Fruit fly (Drosophila melanogaster) whole organism, prepupa: ENCODE data around the gene drm.

Experiments
- Blimp-1 ChIP-seq: fragments of 200-800 bp; sonication (Bioruptor generic); optimal IDR thresholded peaks from 3 replicates; lab custom pipeline; 2017; ENCODE audit warnings: missing biosample characterization, missing genetic modification characterization, mild to moderate bottlenecking, moderate library complexity, missing genetic modification reagents
- CG10631 ChIP-seq: fragments of 200-800 bp; sonication (Bioruptor generic); optimal IDR thresholded peaks from 2 replicates; lab custom pipeline; 2016; ENCODE audit warnings: missing biosample characterization, missing genetic modification characterization
- CG11762 ChIP-seq: fragments of 200-800 bp; sonication (Bioruptor generic); optimal IDR thresholded peaks from 3 replicates; lab custom pipeline; 2016; ENCODE audit warnings: missing biosample characterization, missing genetic modification characterization; ENCODE audit not compliant: insufficient read depth
- CG15336 ChIP-seq: fragments of 200-800 bp; sonication (Bioruptor generic); IDR thresholded peaks from 2 replicates; pipeline ENCODE4 v1.3.6; 2022; ENCODE audit warnings: missing biosample characterization, missing genetic modification characterization
- CG1621 ChIP-seq: fragments of 200-800 bp; sonication (Bioruptor generic); optimal IDR thresholded peaks from 3 replicates; lab custom pipeline; 2018; ENCODE audit warnings: missing biosample characterization, mild to moderate bottlenecking, missing genetic modification characterization
- CG16779 ChIP-seq: fragments of 200-800 bp; sonication (Bioruptor generic); optimal IDR thresholded peaks from 3 replicates; lab custom pipeline; 2017; ENCODE audit warnings: missing biosample characterization, mild to moderate bottlenecking, missing genetic modification characterization
- CG3032 ChIP-seq: fragments of 200-800 bp; optimal IDR thresholded peaks from 2 replicates; lab custom pipeline; 2019; ENCODE audit warnings: missing biosample characterization, mild to moderate bottlenecking, missing genetic modification characterization, moderate library complexity
- CG31627 ChIP-seq: fragments of 200-800 bp; sonication (Bioruptor generic); optimal IDR thresholded peaks from 3 replicates; lab custom pipeline; 2016; ENCODE audit warnings: missing biosample characterization, missing genetic modification characterization
- CG32006 ChIP-seq: fragments of 200-800 bp; sonication (Bioruptor generic); optimal IDR thresholded peaks from 3 replicates; lab custom pipeline; 2017; ENCODE audit warnings: missing biosample characterization, mild to moderate bottlenecking, missing genetic modification characterization
- CG34406 ChIP-seq: fragments of 200-800 bp; sonication (Bioruptor generic); optimal IDR thresholded peaks from 3 replicates; lab custom pipeline; 2016; ENCODE audit warnings: missing biosample characterization, missing genetic modification characterization
- CG6163 ChIP-seq: fragments of 200-800 bp; sonication (Bioruptor generic); IDR thresholded peaks from 3 replicates; pipeline ENCODE4 v1.3.6; 2022; ENCODE audit warnings: missing biosample characterization, missing genetic modification characterization
- CG6276 ChIP-seq: fragments of 200-800 bp; sonication (Bioruptor generic); optimal IDR thresholded peaks from 2 replicates; lab custom pipeline; 2017; ENCODE audit warnings: missing biosample characterization, mild to moderate bottlenecking, missing genetic modification characterization
- CG6792 ChIP-seq: fragments of 200-800 bp; sonication (Bioruptor generic); optimal IDR thresholded peaks from 3 replicates; lab custom pipeline; 2016; ENCODE audit warnings: missing biosample characterization, missing genetic modification characterization
- CG6808 ChIP-seq: fragments of 200-800 bp; sonication (Bioruptor generic); optimal IDR thresholded peaks from 3 replicates; lab custom pipeline; 2017; ENCODE audit warnings: missing biosample characterization, missing genetic modification characterization, mild to moderate bottlenecking, moderate library complexity, missing genetic modification reagents
- CG6854 ChIP-seq: fragments of 200-800 bp; sonication (Bioruptor generic); optimal IDR thresholded peaks from 2 replicates; lab custom pipeline; 2017; ENCODE audit warnings: missing biosample characterization, mild to moderate bottlenecking, missing genetic modification characterization
- CG8119 ChIP-seq: fragments of 200-800 bp; sonication (Bioruptor generic); IDR thresholded peaks from 3 replicates; pipeline ENCODE4 v1.3.6; 2022; ENCODE audit warnings: missing biosample characterization, missing genetic modification characterization
- CG8319 ChIP-seq: fragments of 200-800 bp; sonication (Bioruptor generic); optimal IDR thresholded peaks from 3 replicates; lab custom pipeline; 2016; ENCODE audit warnings: missing biosample characterization, missing genetic modification characterization
- CG8632 ChIP-seq: fragments of 200-800 bp; sonication (Bioruptor generic); optimal IDR thresholded peaks from 3 replicates; lab custom pipeline; 2016; ENCODE audit warnings: missing biosample characterization, missing genetic modification characterization
- CG9139 ChIP-seq: fragments of 200-800 bp; sonication (Bioruptor generic); optimal IDR thresholded peaks from 3 replicates; lab custom pipeline; 2017; ENCODE audit warnings: missing biosample characterization, mild to moderate bottlenecking, missing genetic modification characterization
- Eip75B ChIP-seq: fragments of 200-800 bp; sonication (Bioruptor generic); optimal IDR thresholded peaks from 3 replicates; lab custom pipeline; 2016; ENCODE audit warnings: missing biosample characterization, missing genetic modification characterization
- Eip78C ChIP-seq: fragments of 200-800 bp; sonication (Bioruptor generic); peaks from one replicate; lab custom pipeline; 2016; ENCODE audit warnings: missing biosample characterization, missing genetic modification characterization
- Eip93F ChIP-seq: fragments of 200-800 bp; sonication (Bioruptor generic); optimal IDR thresholded peaks from 2 replicates; lab custom pipeline; 2016; ENCODE audit warnings: missing biosample characterization, mild to moderate bottlenecking, missing genetic modification characterization
- Ets96B ChIP-seq: fragments of 200-800 bp; optimal IDR thresholded peaks from 2 replicates; lab custom pipeline; 2019; ENCODE audit warnings: missing biosample characterization, mild to moderate bottlenecking, missing genetic modification characterization, moderate library complexity
- Gug ChIP-seq: fragments of 200-800 bp; sonication (Bioruptor generic); IDR thresholded peaks from 2 replicates; pipeline ENCODE4 v1.3.6; 2022; ENCODE audit warnings: missing biosample characterization, missing genetic modification characterization
- Hr38 ChIP-seq: sonication (Bioruptor generic); optimal IDR thresholded peaks from 2 replicates; lab custom pipeline; 2016; ENCODE audit warnings: missing biosample characterization, missing genetic modification characterization
- Hr4 ChIP-seq: fragments of 200-800 bp; sonication (Bioruptor generic); optimal IDR thresholded peaks from 3 replicates; lab custom pipeline; 2016; ENCODE audit warnings: missing biosample characterization, missing genetic modification characterization
- Lpt ChIP-seq: fragments of 200-800 bp; sonication (Bioruptor generic); optimal IDR thresholded peaks from 3 replicates; lab custom pipeline; 2016; ENCODE audit warnings: missing biosample characterization, missing genetic modification characterization
- Met ChIP-seq: fragments of 200-800 bp; sonication (Bioruptor generic); optimal IDR thresholded peaks from 3 replicates; lab custom pipeline; 2016; ENCODE audit warnings: missing biosample characterization, missing genetic modification characterization
- OdsH ChIP-seq: fragments of 200-800 bp; sonication (Bioruptor generic); optimal IDR thresholded peaks from 3 replicates; lab custom pipeline; 2016; ENCODE audit warnings: missing biosample characterization, missing genetic modification characterization
- Sox14 ChIP-seq: fragments of 200-800 bp; sonication (Bioruptor generic); optimal IDR thresholded peaks from 3 replicates; lab custom pipeline; 2016; ENCODE audit warnings: missing biosample characterization, missing genetic modification characterization
- Sox15 ChIP-seq: fragments of 200-800 bp; sonication (Bioruptor generic); optimal IDR thresholded peaks from 3 replicates; lab custom pipeline; 2016; ENCODE audit warnings: missing biosample characterization, missing genetic modification characterization
- achi ChIP-seq: fragments of 200-800 bp; sonication (Bioruptor generic); optimal IDR thresholded peaks from 3 replicates; lab custom pipeline; 2016; ENCODE audit warnings: missing biosample characterization, missing genetic modification characterization
- acj6 ChIP-seq: fragments of 200-800 bp; sonication (Bioruptor generic); optimal IDR thresholded peaks from 3 replicates; lab custom pipeline; 2016; ENCODE audit warnings: missing biosample characterization, missing genetic modification characterization
- cyc ChIP-seq: fragments of 200-800 bp; sonication (Bioruptor generic); optimal IDR thresholded peaks from 3 replicates; lab custom pipeline; 2016; ENCODE audit warnings: missing biosample characterization, missing genetic modification characterization
- dac ChIP-seq: fragments of 200-800 bp; sonication (Bioruptor generic); optimal IDR thresholded peaks from 2 replicates; lab custom pipeline; 2017; ENCODE audit warnings: missing biosample characterization, mild to moderate bottlenecking, missing genetic modification characterization
- dsx ChIP-seq: fragments of 200-800 bp; optimal IDR thresholded peaks from 3 replicates; lab custom pipeline; 2019; ENCODE audit warnings: missing biosample characterization, mild to moderate bottlenecking, missing genetic modification characterization, moderate library complexity; ENCODE audit not compliant: poor library complexity, severe bottlenecking
- eg ChIP-seq: fragments of 200-800 bp; sonication (Bioruptor generic); IDR thresholded peaks from 3 replicates; pipeline ENCODE4 v1.3.6; 2022; ENCODE audit warnings: missing biosample characterization, missing genetic modification characterization
- fd85E ChIP-seq: fragments of 200-800 bp; sonication (Bioruptor generic); optimal IDR thresholded peaks from 3 replicates; lab custom pipeline; 2016; ENCODE audit warnings: missing biosample characterization, missing genetic modification characterization
- fkh ChIP-seq: fragments of 200-800 bp; sonication (Bioruptor generic); optimal IDR thresholded peaks from 3 replicates; lab custom pipeline; 2017; ENCODE audit warnings: missing biosample characterization, mild to moderate bottlenecking, missing genetic modification characterization, moderate library complexity
- lz ChIP-seq: fragments of 200-800 bp; sonication (Bioruptor generic); optimal IDR thresholded peaks from 3 replicates; lab custom pipeline; 2016; ENCODE audit warnings: missing biosample characterization, missing genetic modification characterization
- net ChIP-seq: fragments of 200-800 bp; sonication (Bioruptor generic); optimal IDR thresholded peaks from 3 replicates; lab custom pipeline; 2016; ENCODE audit warnings: missing biosample characterization, missing genetic modification characterization
- spab ChIP-seq: fragments of 200-800 bp; sonication (Bioruptor generic); optimal IDR thresholded peaks from 2 replicates; lab custom pipeline; 2017; ENCODE audit warnings: missing biosample characterization, mild to moderate bottlenecking, missing genetic modification characterization, missing genetic modification reagents
- topi ChIP-seq: fragments of 200-800 bp; sonication (Bioruptor generic); optimal IDR thresholded peaks from 3 replicates; lab custom pipeline; 2016; ENCODE audit warnings: missing biosample characterization, missing genetic modification characterization
- vri ChIP-seq: fragments of 200-800 bp; sonication (Bioruptor generic); optimal IDR thresholded peaks from 3 replicates; lab custom pipeline; 2016; ENCODE audit warnings: missing biosample characterization, mild to moderate bottlenecking, missing genetic modification characterization

The drm gene

DNA sequence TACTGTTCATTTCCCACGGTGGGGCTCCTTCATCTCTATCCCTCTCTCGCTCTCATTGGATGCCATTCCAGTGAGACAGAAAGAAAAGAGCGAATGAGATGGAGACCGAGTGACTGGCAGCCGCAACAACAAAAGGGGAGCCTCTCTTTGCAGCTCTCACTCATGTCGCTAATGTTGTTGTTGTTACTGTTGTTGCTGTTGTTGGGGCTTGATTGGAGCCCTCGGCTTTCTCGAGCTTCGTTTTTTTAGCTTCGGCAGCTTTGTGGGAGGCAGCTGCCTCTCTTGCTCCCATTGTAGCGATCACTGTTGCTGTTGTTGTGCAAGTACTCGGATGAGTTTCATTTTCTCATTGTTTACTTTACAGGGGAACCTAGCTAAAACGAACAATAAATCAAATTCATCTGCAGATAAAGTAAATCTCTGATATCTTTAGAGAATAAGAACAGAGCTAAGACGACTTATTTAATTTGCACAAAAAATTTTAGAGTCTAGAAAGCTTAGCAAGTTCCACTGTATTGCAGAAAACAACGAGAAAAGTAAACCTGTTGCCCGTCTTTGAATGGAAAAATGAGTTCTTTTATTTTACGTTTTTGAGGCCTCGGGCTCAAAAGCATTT lies 4.7 kb upstream of the drm start (continued):
- peak; percentile 89 for TF ChIP-seq Sox15 (GFP tag; lab: Kevin White, UChicago)
- peak; percentile 44 for TF ChIP-seq Eip93F (GFP tag; lab: Kevin White, UChicago)
- peak; percentile 94 for TF ChIP-seq acj6 (GFP tag; lab: Kevin White, UChicago)
- TF ChIP-seq Eip78C (GFP tag; lab: Kevin White, UChicago) = peak; percentile 98
- TF ChIP-seq eg (GFP tag; lab: Robert Waterston, UW) = peak; percentile 93
- peak; percentile 83 for TF ChIP-seq fd85E (GFP tag; lab: Kevin White, UChicago)
- TF ChIP-seq Lpt (GFP tag; lab: Kevin White, UChicago) = peak; percentile 71
- peak; percentile 1 for TF ChIP-seq dac (GFP tag; lab: Kevin White, UChicago)
- TF ChIP-seq CG1621 (tag; lab: Kevin White, UChicago) = peak; percentile 84
- peak; percentile 89 for TF ChIP-seq CG8632 (GFP tag; lab: Kevin White, UChicago)
- peak; percentile 94 for TF ChIP-seq topi (GFP tag; lab: Kevin White, UChicago)
- TF ChIP-seq CG34406 (GFP tag; lab: Kevin White, UChicago) = peak; percentile 90
- peak; percentile 80 for TF ChIP-seq Gug (GFP tag; lab: Robert Waterston, UW)
- TF ChIP-seq CG6808 = peak; percentile 80
- TF ChIP-seq CG32006 (GFP tag; lab: Kevin White, UChicago) = peak; percentile 84
- TF ChIP-seq CG8319 (GFP tag; lab: Kevin White, UChicago) = peak; percentile 86
- peak; percentile 91 for TF ChIP-seq achi
- peak; percentile 91 for TF ChIP-seq OdsH (GFP tag; lab: Kevin White, UChicago)
- peak; percentile 92 for TF ChIP-seq Eip75B
- peak; percentile 74 for TF ChIP-seq CG6276
- TF ChIP-seq CG6854 (GFP tag; lab: Kevin White, UChicago) = peak; percentile 78
- peak; percentile 96 for TF ChIP-seq CG6163 (GFP tag; lab: Robert Waterston, UW)
- TF ChIP-seq Blimp-1 (GFP tag; lab: Kevin White, UChicago) = peak; percentile 76

DNA sequence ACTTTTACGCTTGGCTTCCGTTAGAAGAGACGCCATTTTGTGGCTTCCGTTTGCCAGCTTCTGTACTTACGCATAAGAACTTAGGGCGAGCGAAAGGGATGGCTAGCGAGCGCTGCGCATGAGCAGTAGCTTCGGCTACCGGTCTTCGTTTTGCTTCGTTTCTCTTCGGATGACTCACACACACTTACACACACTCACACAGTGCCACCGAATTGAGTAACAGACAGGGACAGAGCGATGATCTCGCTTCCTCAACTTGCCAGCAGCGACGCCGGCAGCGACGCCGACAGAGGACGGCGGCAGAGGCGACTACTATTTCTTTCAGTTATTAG lies 331 bp downstream of the drm start:
- TF ChIP-seq CG6792 (no peak), dsx (GFP tag; lab: Kevin White, UChicago) (peak; percentile 4), fkh (GFP tag; lab: Kevin White, UChicago) (peak; percentile 0), eg (GFP tag; lab: Robert Waterston, UW) (0 out of 3 replicates have a peak, but pooled peaks have one; percentile 14)

DNA sequence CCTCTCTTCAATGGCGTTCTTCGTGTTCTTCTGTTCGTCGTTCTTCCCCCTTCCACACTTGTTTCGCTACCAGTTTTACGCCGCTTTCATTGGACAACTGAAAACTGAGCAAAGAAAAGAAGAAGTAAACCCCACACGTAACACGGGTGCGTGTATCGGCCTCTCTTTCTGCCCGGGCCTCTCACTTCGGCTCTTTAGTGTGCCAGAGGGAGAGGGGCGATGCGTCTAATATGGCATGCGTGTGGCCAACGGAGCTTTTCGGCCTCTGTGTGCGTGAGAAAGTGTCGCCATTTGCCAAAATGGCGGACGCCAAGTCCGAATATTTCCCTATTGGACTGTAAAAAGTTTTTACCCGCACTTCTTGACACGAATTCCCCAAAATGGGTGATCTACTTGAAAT lies 949 bp downstream of the drm start:
- TF ChIP-seq Ets96B (tag; lab: Kevin White, UChicago) = no peak
- no peak for TF ChIP-seq CG8119 (GFP tag; lab: Robert Waterston, UW)
- no peak for TF ChIP-seq CG10631 (GFP tag; lab: Kevin White, UChicago)
- no peak for TF ChIP-seq CG6792
- no peak for TF ChIP-seq eg (GFP tag; lab: Robert Waterston, UW)
- peak; percentile 17 for TF ChIP-seq fkh (GFP tag; lab: Kevin White, UChicago)
- TF ChIP-seq CG6163 (GFP tag; lab: Robert Waterston, UW) = 0 out of 3 replicates have a peak, but pooled peaks have one; percentile 17

DNA sequence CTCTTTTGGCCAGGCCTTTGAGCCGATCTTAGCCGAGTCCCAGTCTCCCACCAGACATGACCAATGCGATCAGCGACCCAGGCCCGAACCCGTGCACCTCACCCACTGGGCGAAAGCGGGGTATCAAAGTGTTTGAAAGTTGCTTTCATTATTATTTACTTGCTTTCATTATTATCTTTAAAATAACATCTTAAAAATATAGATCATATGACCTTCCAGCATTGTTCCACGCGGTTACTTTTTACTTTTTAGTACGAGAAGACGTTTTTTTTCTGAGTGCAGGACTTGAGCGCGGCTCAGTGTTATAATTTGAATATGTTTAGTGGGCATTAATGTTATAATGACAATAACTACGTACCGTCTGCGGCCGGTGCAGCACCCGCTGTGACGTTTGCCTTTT lies 4.0 kb downstream of the drm start:
- TF ChIP-seq CG31627 (GFP tag; lab: Kevin White, UChicago) (no peak), CG8632 (GFP tag; lab: Kevin White, UChicago) (no peak), net (GFP tag; lab: Kevin White, UChicago) (no peak), Hr4 (GFP tag; lab: Kevin White, UChicago) (no peak), CG9139 (GFP tag; lab: Kevin White, UChicago) (no peak), Lpt (GFP tag; lab: Kevin White, UChicago) (no peak), CG6276 (no peak), CG10631 (GFP tag; lab: Kevin White, UChicago) (no peak), Gug (GFP tag; lab: Robert Waterston, UW) (no peak), lz (GFP tag; lab: Kevin White, UChicago) (peak; percentile 33), Eip93F (GFP tag; lab: Kevin White, UChicago) (no peak), CG1621 (tag; lab: Kevin White, UChicago) (no peak), spab (GFP tag; lab: Kevin White, UChicago) (no peak), Met (GFP tag; lab: Kevin White, UChicago) (peak; percentile 5), Sox15 (GFP tag; lab: Kevin White, UChicago) (no peak), Hr38 (GFP tag; lab: Kevin White, UChicago) (no peak), CG16779 (tag; lab: Kevin White, UChicago) (no peak), cyc (GFP tag; lab: Kevin White, UChicago) (no peak), Sox14 (GFP tag; lab: Kevin White, UChicago) (no peak), vri (GFP tag; lab: Kevin White, UChicago) (no peak), CG32006 (GFP tag; lab: Kevin White, UChicago) (no peak), CG34406 (GFP tag; lab: Kevin White, UChicago) (no peak), Ets96B (tag; lab: Kevin White, UChicago) (no peak), CG15336 (GFP tag; lab: Robert Waterston, UW) (no peak), CG11762 (no peak), dac (GFP tag; lab: Kevin White, UChicago) (no peak), CG3032 (tag; lab: Kevin White, UChicago) (no peak)
